Worm (Caenorhabditis elegans) whole organism, L2 larva: ENCODE results near the gene pqn-96.

ENCODE experiments used
- C34F6.9 ChIP-seq: fragments of 150-350 bp; optimal IDR thresholded peaks from 2 replicates; lab custom pipeline; 2014; ENCODE audit warnings: missing biosample characterization, missing genetic modification characterization
- F13H6.1 ChIP-seq: sonication (generic microtip); optimal IDR thresholded peaks from 2 replicates; lab custom pipeline; 2016; ENCODE audit warnings: missing genetic modification characterization, missing compliant biosample characterization
- R02D3.7 ChIP-seq: fragments of 150-350 bp; optimal IDR thresholded peaks from 2 replicates; lab custom pipeline; 2014; ENCODE audit warnings: missing biosample characterization, missing genetic modification characterization
- Y55F3AM.14 ChIP-seq: fragments of 200-800 bp; sonication (Bioruptor generic); optimal IDR thresholded peaks from 2 replicates; lab custom pipeline; 2018; ENCODE audit warnings: mild to moderate bottlenecking, missing genetic modification characterization, missing compliant biosample characterization
- ZK546.5 ChIP-seq: sonication (generic microtip); optimal IDR thresholded peaks from 2 replicates; lab custom pipeline; 2017; ENCODE audit warnings: missing biosample characterization, missing genetic modification characterization
- alr-1 ChIP-seq: fragments of 150-350 bp; optimal IDR thresholded peaks from 2 replicates; lab custom pipeline; 2014; ENCODE audit warnings: missing biosample characterization, missing genetic modification characterization
- aly-2 ChIP-seq: fragments of 150-350 bp; optimal IDR thresholded peaks from 2 replicates; lab custom pipeline; 2014; ENCODE audit warnings: missing biosample characterization, missing genetic modification characterization
- ama-1 ChIP-seq: fragments of 150-350 bp; optimal IDR thresholded peaks from 2 replicates; lab custom pipeline; 2018; ENCODE audit warnings: inconsistent platforms
- blmp-1 ChIP-seq: sonication (generic microtip); optimal IDR thresholded peaks from 2 replicates; lab custom pipeline; 2017; ENCODE audit warnings: missing genetic modification characterization, mild to moderate bottlenecking, missing compliant biosample characterization, antibody characterized with exemption, moderate library complexity; ENCODE audit not compliant: insufficient read depth
- ceh-16 ChIP-seq: fragments of 150-350 bp; optimal IDR thresholded peaks from 2 replicates; lab custom pipeline; 2014; ENCODE audit warnings: missing biosample characterization, missing genetic modification characterization
- ceh-82 ChIP-seq: fragments of 150-350 bp; optimal IDR thresholded peaks from 2 replicates; lab custom pipeline; 2014; ENCODE audit warnings: missing biosample characterization, missing genetic modification characterization
- crh-2 ChIP-seq: sonication (generic microtip); optimal IDR thresholded peaks from 2 replicates; lab custom pipeline; 2017; ENCODE audit warnings: missing biosample characterization, missing genetic modification characterization
- dmd-4 ChIP-seq: sonication (generic microtip); optimal IDR thresholded peaks from 2 replicates; lab custom pipeline; 2017; ENCODE audit warnings: missing biosample characterization, missing genetic modification characterization
- egl-27 ChIP-seq: sonication (generic microtip); optimal IDR thresholded peaks from 3 replicates; lab custom pipeline; 2017; ENCODE audit warnings: missing biosample characterization, missing genetic modification reagents, missing genetic modification characterization
- elt-1 ChIP-seq: fragments of 150-350 bp; optimal IDR thresholded peaks from 2 replicates; lab custom pipeline; 2014; ENCODE audit warnings: missing biosample characterization, missing genetic modification characterization
- elt-3 ChIP-seq: sonication (generic microtip); optimal IDR thresholded peaks from 2 replicates; lab custom pipeline; 2017; ENCODE audit warnings: missing biosample characterization, missing genetic modification characterization
- fos-1 ChIP-seq: fragments of 150-350 bp; optimal IDR thresholded peaks from 2 replicates; lab custom pipeline; 2014; ENCODE audit warnings: missing biosample characterization, missing genetic modification characterization
- gmeb-1 ChIP-seq: fragments of 150-350 bp; optimal IDR thresholded peaks from 2 replicates; lab custom pipeline; 2014; ENCODE audit warnings: missing biosample characterization, missing genetic modification characterization
- lin-11 ChIP-seq: fragments of 150-350 bp; sonication (generic microtip); optimal IDR thresholded peaks from 2 replicates; lab custom pipeline; 2014; ENCODE audit warnings: missing biosample characterization, missing genetic modification characterization, inconsistent platforms, mixed read lengths
- lin-13 ChIP-seq: fragments of 150-350 bp; optimal IDR thresholded peaks from 2 replicates; lab custom pipeline; 2014; ENCODE audit warnings: missing biosample characterization, missing genetic modification reagents, missing genetic modification characterization
- lin-39 ChIP-seq: fragments of 150-350 bp; optimal IDR thresholded peaks from 2 replicates; lab custom pipeline; 2014; ENCODE audit warnings: missing biosample characterization, missing genetic modification reagents, missing genetic modification characterization
- lsy-2 ChIP-seq, 2 experiments: fragments of 150-350 bp in 1 of 2; sonication (generic microtip) in 1 of 2; optimal IDR thresholded peaks; 2 replicates each; lab custom pipeline; 2014 to 2017; ENCODE audit warnings: missing biosample characterization in 2 of 2, missing genetic modification characterization in 2 of 2
- mab-5 ChIP-seq: fragments of 150-350 bp; optimal IDR thresholded peaks from 2 replicates; lab custom pipeline; 2014; ENCODE audit warnings: missing biosample characterization, missing genetic modification characterization
- mbf-1 ChIP-seq: sonication (generic microtip); optimal IDR thresholded peaks from 2 replicates; lab custom pipeline; 2017; ENCODE audit warnings: missing biosample characterization, missing genetic modification characterization
- mdl-1 ChIP-seq, 2 experiments: fragments of 150-350 bp in 1 of 2; sonication (generic microtip) in 1 of 2; optimal IDR thresholded peaks; 2 replicates each; lab custom pipeline; 2017; ENCODE audit warnings: missing biosample characterization in 2 of 2, missing genetic modification characterization in 2 of 2
- nhr-10 ChIP-seq: sonication (generic microtip); optimal IDR thresholded peaks from 2 replicates; lab custom pipeline; 2017; ENCODE audit warnings: missing biosample characterization, missing genetic modification characterization
- nhr-11 ChIP-seq: fragments of 150-350 bp; optimal IDR thresholded peaks from 2 replicates; lab custom pipeline; 2014; ENCODE audit warnings: missing biosample characterization, missing genetic modification characterization
- nhr-12 ChIP-seq: fragments of 150-350 bp; optimal IDR thresholded peaks from 2 replicates; lab custom pipeline; 2014; ENCODE audit warnings: missing biosample characterization, missing genetic modification characterization
- nhr-129 ChIP-seq: fragments of 150-350 bp; optimal IDR thresholded peaks from 2 replicates; lab custom pipeline; 2014; ENCODE audit warnings: missing biosample characterization, missing genetic modification characterization
- nhr-21 ChIP-seq: fragments of 150-350 bp; optimal IDR thresholded peaks from 2 replicates; lab custom pipeline; 2014; ENCODE audit warnings: missing biosample characterization, missing genetic modification characterization
- nhr-23 ChIP-seq: fragments of 150-350 bp; optimal IDR thresholded peaks from 2 replicates; lab custom pipeline; 2014; ENCODE audit warnings: missing biosample characterization, missing genetic modification reagents, missing genetic modification characterization
- nhr-237 ChIP-seq: fragments of 150-350 bp; optimal IDR thresholded peaks from 2 replicates; lab custom pipeline; 2014; ENCODE audit warnings: missing biosample characterization, missing genetic modification characterization
- nhr-25 ChIP-seq: fragments of 150-350 bp; sonication (generic microtip); optimal IDR thresholded peaks from 3 replicates; lab custom pipeline; 2014; ENCODE audit warnings: missing biosample characterization, missing genetic modification characterization
- nhr-6 ChIP-seq: fragments of 150-350 bp; optimal IDR thresholded peaks from 2 replicates; lab custom pipeline; 2014; ENCODE audit warnings: missing biosample characterization, missing genetic modification characterization
- nhr-77 ChIP-seq: fragments of 150-350 bp; optimal IDR thresholded peaks from 2 replicates; lab custom pipeline; 2014; ENCODE audit warnings: missing biosample characterization, missing genetic modification characterization
- peb-1 ChIP-seq: fragments of 150-350 bp; optimal IDR thresholded peaks from 2 replicates; lab custom pipeline; 2014; ENCODE audit warnings: missing biosample characterization, missing genetic modification characterization
- sem-4 ChIP-seq: fragments of 150-350 bp; optimal IDR thresholded peaks from 2 replicates; lab custom pipeline; 2014; ENCODE audit warnings: missing biosample characterization, missing genetic modification reagents, missing genetic modification characterization
- skn-1 ChIP-seq: sonication (generic microtip); optimal IDR thresholded peaks from 2 replicates; lab custom pipeline; 2017; ENCODE audit warnings: missing biosample characterization, missing genetic modification characterization
- sma-3 ChIP-seq: sonication (generic microtip); optimal IDR thresholded peaks from 2 replicates; lab custom pipeline; 2016; ENCODE audit warnings: missing genetic modification reagents, missing genetic modification characterization, missing compliant biosample characterization
- sma-9 ChIP-seq, 2 experiments: fragments of 150-350 bp in 1 of 2; sonication (generic microtip) in 1 of 2; optimal IDR thresholded peaks; 2 replicates each; lab custom pipeline; 2014 to 2016; ENCODE audit warnings: missing genetic modification characterization in 2 of 2, mild to moderate bottlenecking in 1 of 2, missing biosample characterization in 1 of 2, missing compliant biosample characterization in 1 of 2, missing genetic modification reagents in 1 of 2, moderate library complexity in 1 of 2
- snpc-4 ChIP-seq: fragments of 150-350 bp; optimal IDR thresholded peaks from 2 replicates; lab custom pipeline; 2014; ENCODE audit warnings: missing biosample characterization, missing genetic modification characterization
- unc-39 ChIP-seq: fragments of 150-350 bp; optimal IDR thresholded peaks from 2 replicates; lab custom pipeline; 2014; ENCODE audit warnings: missing biosample characterization, missing genetic modification characterization
- unc-55 ChIP-seq: fragments of 150-350 bp; sonication (generic microtip); optimal IDR thresholded peaks from 3 replicates; lab custom pipeline; 2014; ENCODE audit warnings: missing biosample characterization, missing genetic modification reagents, missing genetic modification characterization
- unc-62 ChIP-seq: fragments of 150-350 bp; optimal IDR thresholded peaks from 2 replicates; lab custom pipeline; 2014; ENCODE audit warnings: missing biosample characterization, missing genetic modification reagents, missing genetic modification characterization
- zag-1 ChIP-seq: fragments of 150-350 bp; optimal IDR thresholded peaks from 2 replicates; lab custom pipeline; 2014; ENCODE audit warnings: missing biosample characterization, missing genetic modification characterization
- ztf-1 ChIP-seq: fragments of 200-800 bp; sonication (Bioruptor generic); conservative IDR thresholded peaks from 2 replicates; pipeline ENCODE4 v1.3.6; 2022; ENCODE audit warnings: missing genetic modification characterization, missing compliant biosample characterization
- ztf-11 ChIP-seq: sonication (generic microtip); optimal IDR thresholded peaks from 2 replicates; lab custom pipeline; 2017; ENCODE audit warnings: missing biosample characterization, missing genetic modification characterization
- ztf-4 ChIP-seq: fragments of 150-350 bp; optimal IDR thresholded peaks from 2 replicates; lab custom pipeline; 2014; ENCODE audit warnings: missing biosample characterization, missing genetic modification characterization

pqn-96 gene

DNA sequence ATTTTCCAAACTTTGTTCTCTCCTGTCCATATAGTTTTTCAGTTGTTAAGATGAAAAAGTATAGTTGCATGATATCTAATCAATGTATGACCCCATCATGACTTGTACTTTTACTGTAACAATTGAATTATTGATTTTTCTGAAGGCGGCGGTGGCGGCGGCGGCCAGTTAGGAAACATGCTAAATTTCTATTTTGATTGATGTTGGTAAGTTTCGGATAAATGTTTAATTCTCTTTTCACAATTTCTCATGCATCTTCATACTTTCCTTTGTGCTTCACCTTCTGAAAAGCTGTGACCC, 21.3 kb downstream of the pqn-96 start, which contains the start of gene sor-1:
Gene sor-1 (plus strand): TSS at position 201 of the 300 bp plus-strand sequence.
- TF ChIP-seq nhr-21 (tag; lab: Kevin White, UChicago): no peak
- no peak for TF ChIP-seq nhr-6 (tag; lab: Kevin White, UChicago)
- no peak for TF ChIP-seq lin-13 (GFP tag; lab: Kevin White, UChicago)

DNA sequence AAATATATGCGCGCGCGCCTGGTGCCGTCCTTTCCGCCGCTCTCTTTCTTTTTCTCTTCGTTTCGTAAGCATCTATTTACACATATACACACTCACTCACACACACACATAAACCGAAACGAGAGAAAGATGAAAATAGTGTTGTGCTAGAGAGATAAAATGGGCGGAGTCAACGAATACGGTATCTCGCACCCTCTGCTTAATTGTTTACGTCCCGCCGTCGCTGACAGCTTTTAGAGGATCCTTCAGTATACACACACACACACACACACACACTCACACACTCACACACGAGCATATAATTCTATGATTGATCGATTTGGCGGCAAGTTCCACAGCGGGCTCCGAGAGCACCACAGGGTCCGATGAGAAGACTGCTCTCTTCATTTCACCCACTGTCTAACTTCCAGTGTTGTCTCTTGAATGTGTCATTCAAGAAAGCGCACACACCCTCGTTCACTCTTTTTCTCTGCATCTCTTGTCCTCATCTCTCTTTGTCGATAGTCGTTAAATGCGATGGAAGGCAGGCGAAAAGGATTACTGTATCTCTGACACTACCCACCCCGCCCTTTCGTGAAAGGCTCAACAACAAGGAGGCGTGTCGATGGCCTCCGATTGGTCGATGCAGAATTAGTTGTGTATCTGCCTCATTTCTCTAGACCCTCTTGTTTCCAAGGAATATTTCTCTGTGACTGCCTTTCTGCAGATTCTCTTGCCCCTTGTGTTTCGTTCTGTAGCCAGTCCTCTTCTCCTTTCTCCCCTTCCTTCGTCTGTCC, 21.8 kb downstream of the pqn-96 start:
- TF ChIP-seq Y55F3AM.14 (peak; percentile 88), gmeb-1 (peak; percentile 73), aly-2 (no peak), F13H6.1 (peak; percentile 98), unc-62 (GFP tag; lab: Kevin White, UChicago) (peak; percentile 79), dmd-4 (tag; lab: Kevin White, UChicago) (no peak), blmp-1 (tag; lab: Kevin White, UChicago) (peak; percentile 77), nhr-23 (no peak), crh-2 (peak; percentile 96), snpc-4 (peak; percentile 64), ztf-1 (GFP tag; lab: Robert Waterston, UW) (no peak), lsy-2 (tag; optimal IDR thresholded peaks at IDR 0.05; lab: Kevin White, UChicago) (peak; percentile 95 to 99), nhr-10 (peak; percentile 67), nhr-6 (tag; lab: Kevin White, UChicago) (peak; percentile 91), nhr-25 (tag; lab: Kevin White, UChicago) (peak; percentile 90), sma-9 (GFP tag; optimal IDR thresholded peaks at IDR 0.05; lab: Kevin White, UChicago) (peak; percentile 89), sma-9 (tag; optimal IDR thresholded peaks at IDR 0.05; lab: Kevin White, UChicago) (no peak), mab-5 (peak; percentile 95), ceh-16 (tag; lab: Kevin White, UChicago) (peak; percentile 20), ztf-11 (tag; lab: Kevin White, UChicago) (peak; percentile 49), egl-27 (tag; lab: Kevin White, UChicago) (peak; percentile 77), mbf-1 (tag; lab: Kevin White, UChicago) (no peak), lin-39 (tag; lab: Kevin White, UChicago) (peak; percentile 90), sma-3 (GFP tag; lab: Kevin White, UChicago) (peak; percentile 90), nhr-21 (tag; lab: Kevin White, UChicago) (peak; percentile 90), nhr-129 (peak; percentile 97), nhr-77 (tag; lab: Kevin White, UChicago) (no peak), peb-1 (tag; lab: Kevin White, UChicago) (no peak), skn-1 (tag; lab: Kevin White, UChicago) (no peak), C34F6.9 (tag; lab: Kevin White, UChicago) (peak; percentile 93), ztf-4 (tag; lab: Kevin White, UChicago) (peak; percentile 91), unc-39 (tag; lab: Kevin White, UChicago) (no peak), nhr-12 (tag; lab: Kevin White, UChicago) (peak; percentile 62), alr-1 (tag; lab: Kevin White, UChicago) (no peak), R02D3.7 (peak; percentile 59), fos-1 (tag; lab: Kevin White, UChicago) (peak; percentile 88), mdl-1 (tag; optimal IDR thresholded peaks at IDR 0.05; lab: Kevin White, UChicago) (peak; percentile 74 to 90), nhr-237 (no peak), lin-11 (peak; percentile 94), elt-1 (tag; lab: Kevin White, UChicago) (no peak), elt-3 (no peak), ZK546.5 (tag; lab: Kevin White, UChicago) (peak; percentile 60), ama-1 (lab: Kevin White, UChicago) (no peak), nhr-11 (tag; lab: Kevin White, UChicago) (no peak), unc-55 (peak; percentile 85), sem-4 (tag; lab: Kevin White, UChicago) (peak; percentile 93), lin-13 (GFP tag; lab: Kevin White, UChicago) (peak; percentile 93), zag-1 (tag; lab: Kevin White, UChicago) (peak; percentile 89), ceh-82 (tag; lab: Kevin White, UChicago) (peak; percentile 49)
